Fruit fly (Drosophila melanogaster) whole organism, embryonic: Measurements from ENCODE around the gene Rtnl1.
A peak's percentile ranks its signal among the peaks of the same experiment; 100 is the strongest.

ENCODE experiments used
- Abd-B ChIP-seq: fragments of 200-800 bp; sonication (Bioruptor generic); optimal IDR thresholded peaks from 2 replicates; lab custom pipeline; 2018; ENCODE audit warnings: missing biosample characterization, mild to moderate bottlenecking, missing genetic modification characterization, moderate library complexity
- Adf1 ChIP-seq: fragments of 200-800 bp; sonication (Bioruptor generic); IDR thresholded peaks from 2 replicates; pipeline ENCODE4 v1.3.6; 2022; ENCODE audit warnings: missing biosample characterization, missing genetic modification characterization
- Atf3 ChIP-seq: fragments of 200-800 bp; sonication (Bioruptor generic); optimal IDR thresholded peaks from 3 replicates; lab custom pipeline; 2016; ENCODE audit warnings: missing biosample characterization, missing genetic modification characterization
- CG13123 ChIP-seq: fragments of 200-800 bp; sonication (Bioruptor generic); optimal IDR thresholded peaks from 2 replicates; lab custom pipeline; 2016; ENCODE audit warnings: missing biosample characterization, missing genetic modification characterization
- CG18599 ChIP-seq: fragments of 200-800 bp; sonication (Bioruptor generic); optimal IDR thresholded peaks from 3 replicates; lab custom pipeline; 2017; ENCODE audit warnings: missing biosample characterization, missing genetic modification characterization, mild to moderate bottlenecking, moderate library complexity, missing genetic modification reagents
- CG2116 ChIP-seq: fragments of 200-800 bp; sonication (Bioruptor generic); optimal IDR thresholded peaks from 3 replicates; lab custom pipeline; 2018; ENCODE audit warnings: missing biosample characterization, mild to moderate bottlenecking, missing genetic modification characterization
- CG2678 ChIP-seq: fragments of 200-800 bp; sonication (Bioruptor generic); optimal IDR thresholded peaks from 3 replicates; lab custom pipeline; 2019; ENCODE audit warnings: missing biosample characterization, mild to moderate bottlenecking, missing genetic modification characterization, moderate library complexity
- CG31388 ChIP-seq: fragments of 200-800 bp; sonication (Bioruptor generic); optimal IDR thresholded peaks from 2 replicates; lab custom pipeline; 2016; ENCODE audit warnings: missing biosample characterization, missing genetic modification characterization
- CG4404 ChIP-seq: fragments of 200-800 bp; sonication (Bioruptor generic); IDR thresholded peaks from 2 replicates; pipeline ENCODE4 v1.3.6; 2022; ENCODE audit warnings: missing biosample characterization, missing genetic modification characterization
- CG6813 ChIP-seq: fragments of 200-800 bp; sonication (Bioruptor generic); optimal IDR thresholded peaks from 2 replicates; lab custom pipeline; 2017; ENCODE audit warnings: missing biosample characterization, missing genetic modification characterization, mild to moderate bottlenecking, moderate library complexity, missing genetic modification reagents
- CG7839 ChIP-seq: fragments of 200-800 bp; sonication (Bioruptor generic); optimal IDR thresholded peaks from 3 replicates; lab custom pipeline; 2018; ENCODE audit warnings: missing biosample characterization, mild to moderate bottlenecking, missing genetic modification characterization, moderate library complexity
- CG7987 ChIP-seq: fragments of 200-800 bp; sonication (Bioruptor generic); optimal IDR thresholded peaks from 2 replicates; lab custom pipeline; 2018; ENCODE audit warnings: missing biosample characterization, mild to moderate bottlenecking, missing genetic modification characterization, moderate library complexity
- CG8290 ChIP-seq, 3 experiments: fragments of 200-800 bp; sonication (Bioruptor generic); optimal IDR thresholded peaks; 2 replicates each; lab custom pipeline; 2016 to 2019; ENCODE audit warnings: missing biosample characterization in 3 of 3, missing genetic modification characterization in 3 of 3, mild to moderate bottlenecking in 2 of 3, moderate library complexity in 1 of 3
- CG8944 ChIP-seq: fragments of 200-800 bp; sonication (Bioruptor generic); optimal IDR thresholded peaks from 3 replicates; lab custom pipeline; 2016; ENCODE audit warnings: missing biosample characterization, missing genetic modification characterization
- CG9727 ChIP-seq: fragments of 200-800 bp; sonication (Bioruptor generic); optimal IDR thresholded peaks from 3 replicates; lab custom pipeline; 2017; ENCODE audit warnings: missing biosample characterization, mild to moderate bottlenecking, missing genetic modification characterization
- CG9932 ChIP-seq: fragments of 200-800 bp; sonication (Bioruptor generic); IDR thresholded peaks from 2 replicates; pipeline ENCODE4 v1.3.6; 2022; ENCODE audit warnings: missing biosample characterization, missing genetic modification characterization
- Dad ChIP-seq: fragments of 200-800 bp; sonication (Bioruptor generic); optimal IDR thresholded peaks from 3 replicates; lab custom pipeline; 2016; ENCODE audit warnings: missing biosample characterization, missing genetic modification characterization
- Dfd ChIP-seq, 2 experiments: fragments of >200 bp; optimal IDR thresholded peaks; 2 replicates each; lab custom pipeline; 2017; ENCODE audit warnings: missing biosample characterization in 2 of 2, missing genetic modification characterization in 2 of 2
- Doc3 ChIP-seq: fragments of 200-800 bp; sonication (Bioruptor generic); IDR thresholded peaks from 3 replicates; pipeline ENCODE4 v1.3.6; 2022; ENCODE audit warnings: missing biosample characterization, missing genetic modification characterization; ENCODE audit not compliant: partially characterized antibody
- Elba2 ChIP-seq: fragments of 200-800 bp; sonication (Bioruptor generic); optimal IDR thresholded peaks from 3 replicates; lab custom pipeline; 2016; ENCODE audit warnings: missing biosample characterization, missing genetic modification characterization
- Ets97D ChIP-seq: fragments of 200-800 bp; sonication (Bioruptor generic); optimal IDR thresholded peaks from 3 replicates; lab custom pipeline; 2016; ENCODE audit warnings: missing biosample characterization, missing genetic modification characterization
- Fer2 ChIP-seq: fragments of 200-800 bp; sonication (Bioruptor generic); optimal IDR thresholded peaks from 2 replicates; lab custom pipeline; 2018; ENCODE audit warnings: missing biosample characterization, mild to moderate bottlenecking, missing genetic modification characterization, moderate library complexity
- HmgZ ChIP-seq: fragments of 200-800 bp; sonication (Bioruptor generic); optimal IDR thresholded peaks from 2 replicates; lab custom pipeline; 2018; ENCODE audit warnings: missing biosample characterization, mild to moderate bottlenecking, missing genetic modification characterization
- Lhr ChIP-seq: fragments of 200-800 bp; sonication (Bioruptor generic); optimal IDR thresholded peaks from 3 replicates; lab custom pipeline; 2017; ENCODE audit warnings: mild to moderate bottlenecking, missing biosample characterization, missing genetic modification reagents, missing genetic modification characterization
- Mad ChIP-seq: fragments of 200-800 bp; sonication (Bioruptor generic); optimal IDR thresholded peaks from 2 replicates; lab custom pipeline; 2016; ENCODE audit warnings: missing biosample characterization, missing genetic modification characterization
- NK7.1 ChIP-seq: fragments of 200-800 bp; sonication (Bioruptor generic); optimal IDR thresholded peaks from 3 replicates; lab custom pipeline; 2016; ENCODE audit warnings: missing biosample characterization, missing genetic modification characterization
- Nf-YC ChIP-seq: fragments of 200-800 bp; optimal IDR thresholded peaks from 3 replicates; lab custom pipeline; 2019; ENCODE audit warnings: missing biosample characterization, mild to moderate bottlenecking, missing genetic modification characterization, moderate library complexity
- Rfx ChIP-seq: fragments of 200-800 bp; sonication (Bioruptor generic); IDR thresholded peaks from 2 replicates; pipeline ENCODE4 v1.3.6; 2022; ENCODE audit warnings: missing biosample characterization, missing genetic modification characterization
- Sin3A ChIP-seq: fragments of >200 bp; optimal IDR thresholded peaks from 2 replicates; lab custom pipeline; 2018
- Ssrp ChIP-seq: fragments of 200-800 bp; sonication (Bioruptor generic); optimal IDR thresholded peaks from 2 replicates; lab custom pipeline; 2018; ENCODE audit warnings: missing biosample characterization, mild to moderate bottlenecking, missing genetic modification characterization, moderate library complexity
- Xbp1 ChIP-seq: fragments of 200-800 bp; sonication (Bioruptor generic); optimal IDR thresholded peaks from 3 replicates; lab custom pipeline; 2016; ENCODE audit warnings: missing biosample characterization, mild to moderate bottlenecking, missing genetic modification characterization
- aop ChIP-seq: fragments of 200-800 bp; sonication (Bioruptor generic); IDR thresholded peaks from 2 replicates; pipeline ENCODE4 v1.3.6; 2022; ENCODE audit warnings: missing biosample characterization, missing genetic modification characterization
- ara ChIP-seq: fragments of 200-800 bp; sonication (Bioruptor generic); IDR thresholded peaks from 2 replicates; pipeline ENCODE4 v1.3.6; 2022; ENCODE audit warnings: missing biosample characterization, missing genetic modification characterization
- bab2 ChIP-seq: fragments of 200-800 bp; sonication (Bioruptor generic); optimal IDR thresholded peaks from 2 replicates; lab custom pipeline; 2016; ENCODE audit warnings: missing biosample characterization, missing genetic modification characterization
- exex ChIP-seq: fragments of 200-800 bp; sonication (Bioruptor generic); optimal IDR thresholded peaks from 4 replicates; lab custom pipeline; 2018; ENCODE audit warnings: missing biosample characterization, mild to moderate bottlenecking, missing genetic modification characterization, moderate library complexity
- gem ChIP-seq: fragments of 200-800 bp; sonication (Bioruptor generic); optimal IDR thresholded peaks from 2 replicates; lab custom pipeline; 2019; ENCODE audit warnings: missing biosample characterization, mild to moderate bottlenecking, missing genetic modification characterization, moderate library complexity
- h ChIP-seq: fragments of >200 bp; optimal IDR thresholded peaks from 2 replicates; lab custom pipeline; 2017
- insv ChIP-seq, 2 experiments: fragments of 200-800 bp; sonication (Bioruptor generic); optimal IDR thresholded peaks; 3 replicates each; lab custom pipeline; 2016 to 2018; ENCODE audit warnings: missing biosample characterization in 2 of 2, missing genetic modification characterization in 2 of 2
- lbe ChIP-seq: fragments of 200-800 bp; sonication (Bioruptor generic); optimal IDR thresholded peaks from 2 replicates; lab custom pipeline; 2016; ENCODE audit warnings: missing biosample characterization, mild to moderate bottlenecking, missing genetic modification characterization
- lov ChIP-seq, 2 experiments: fragments of 200-800 bp in 1 of 2; fragments of >200 bp in 1 of 2; sonication (Bioruptor generic) in 1 of 2; IDR thresholded peaks in 1 of 2; optimal IDR thresholded peaks in 1 of 2; 2 replicates in 1 of 2; 3 replicates in 1 of 2; pipeline versions ENCODE4 v1.3.6 to Lab custom; 2017 to 2022; ENCODE audit warnings: missing biosample characterization in 1 of 2, missing genetic modification characterization in 1 of 2
- p53 ChIP-seq: fragments of 200-800 bp; sonication (Bioruptor generic); optimal IDR thresholded peaks from 2 replicates; lab custom pipeline; 2016; ENCODE audit warnings: missing biosample characterization, missing genetic modification characterization
- pan ChIP-seq, 4 experiments: fragments of >200 bp in 3 of 4; fragments of 200-800 bp in 1 of 4; sonication (Bioruptor generic) in 1 of 4; optimal IDR thresholded peaks in 3 of 4; IDR thresholded peaks in 1 of 4; 2 replicates each; pipeline versions ENCODE4 v1.3.6 to Lab custom; 2017 to 2022; ENCODE audit warnings: missing biosample characterization in 2 of 4, missing genetic modification characterization in 2 of 4, mixed read lengths in 1 of 4
- pita ChIP-seq: fragments of 200-800 bp; sonication (Bioruptor generic); optimal IDR thresholded peaks from 2 replicates; lab custom pipeline; 2017; ENCODE audit warnings: missing biosample characterization, mild to moderate bottlenecking, missing genetic modification characterization
- sug ChIP-seq: fragments of 200-800 bp; optimal IDR thresholded peaks from 2 replicates; lab custom pipeline; 2019; ENCODE audit warnings: missing biosample characterization, mild to moderate bottlenecking, missing genetic modification characterization, moderate library complexity
- tgo ChIP-seq: fragments of 200-800 bp; sonication (Bioruptor generic); IDR thresholded peaks from 3 replicates; pipeline ENCODE4 v1.3.6; 2022; ENCODE audit warnings: missing biosample characterization, missing genetic modification characterization
- tx ChIP-seq: fragments of 200-800 bp; sonication (Bioruptor generic); optimal IDR thresholded peaks from 2 replicates; lab custom pipeline; 2016; ENCODE audit warnings: missing biosample characterization, missing genetic modification characterization
- vvl ChIP-seq: fragments of 200-800 bp; sonication (Bioruptor generic); IDR thresholded peaks from 2 replicates; pipeline ENCODE4 v1.3.6; 2022; ENCODE audit warnings: missing biosample characterization, missing genetic modification characterization
- wor ChIP-seq: fragments of 200-800 bp; sonication (Bioruptor generic); IDR thresholded peaks from 2 replicates; pipeline ENCODE4 v1.3.6; 2022; ENCODE audit warnings: missing biosample characterization, missing genetic modification characterization
- zen ChIP-seq: fragments of 200-800 bp; sonication (Bioruptor generic); optimal IDR thresholded peaks from 3 replicates; lab custom pipeline; 2018; ENCODE audit warnings: missing biosample characterization, mild to moderate bottlenecking, missing genetic modification characterization, moderate library complexity

Gene Rtnl1

dm6 chr2L:5009306-5010030 is at the start of gene Rtnl1 (continued):
- TF ChIP-seq pan (optimal IDR thresholded peaks at IDR 0.05; lab: Kevin White, UChicago) (no peak), pan (GFP tag; optimal IDR thresholded peaks at IDR 0.05 in 1 of 2, IDR thresholded peaks at IDR 0.05 in 1 of 2) (peak in 1 of 2 experiments; percentile 88), pita (peak; percentile 93), lbe (GFP tag; lab: Kevin White, UChicago) (no peak), h (lab: Kevin White, UChicago) (no peak), CG13123 (GFP tag; lab: Kevin White, UChicago) (no peak), Adf1 (GFP tag; lab: Robert Waterston, UW) (peak; percentile 31; the same call in 1 of the 2 replicates), CG18599 (GFP tag; lab: Kevin White, UChicago) (peak; percentile 30), Rfx (GFP tag; lab: Robert Waterston, UW) (peak; percentile 50; the same call in 1 of the 2 replicates), CG9727 (peak; percentile 25), sug (peak; percentile 63), Dad (GFP tag; lab: Kevin White, UChicago) (peak; percentile 20), Nf-YC (tag; lab: Kevin White, UChicago) (peak; percentile 65), CG2678 (tag; lab: Kevin White, UChicago) (no peak), ara (GFP tag; lab: Robert Waterston, UW) (no peak), p53 (peak; percentile 71), bab2 (GFP tag; lab: Kevin White, UChicago) (no peak), CG8290 (GFP tag; optimal IDR thresholded peaks at IDR 0.05; lab: Kevin White, UChicago) (peak; percentile 51), CG8290 (tag; optimal IDR thresholded peaks at IDR 0.05; lab: Kevin White, UChicago) (peak in 1 of 2 experiments; percentile 88), CG31388 (GFP tag; lab: Kevin White, UChicago) (no peak), CG6813 (GFP tag; lab: Kevin White, UChicago) (no peak), Xbp1 (peak; percentile 52), Dfd (GFP tag; optimal IDR thresholded peaks at IDR 0.05; lab: Kevin White, UChicago) (no peak), vvl (GFP tag; lab: Robert Waterston, UW) (peak; percentile 54; the same call in 1 of the 2 replicates), CG9932 (peak; percentile 75), NK7.1 (GFP tag; lab: Kevin White, UChicago) (no peak), aop (GFP tag; lab: Robert Waterston, UW) (no peak), CG2116 (GFP tag; lab: Kevin White, UChicago) (peak; percentile 73), Mad (GFP tag; lab: Kevin White, UChicago) (peak; percentile 35), CG7987 (GFP tag; lab: Kevin White, UChicago) (peak; percentile 56), Doc3 (GFP tag; lab: Robert Waterston, UW) (peak; percentile 80), HmgZ (peak; percentile 87), Elba2 (peak; percentile 96), tx (GFP tag; lab: Kevin White, UChicago) (peak; percentile 11), Sin3A (lab: Kevin White, UChicago) (peak; percentile 95), CG7839 (tag; lab: Kevin White, UChicago) (no peak), Atf3 (GFP tag; lab: Kevin White, UChicago) (no peak), Abd-B (GFP tag; lab: Kevin White, UChicago) (peak; percentile 67), tgo (GFP tag; lab: Robert Waterston, UW) (no peak), lov (optimal IDR thresholded peaks at IDR 0.05; lab: Kevin White, UChicago) (no peak), lov (GFP tag; IDR thresholded peaks at IDR 0.05; lab: Robert Waterston, UW) (no peak), exex (tag; lab: Kevin White, UChicago) (no peak), CG8944 (GFP tag; lab: Kevin White, UChicago) (no peak), Fer2 (tag; lab: Kevin White, UChicago) (no peak), Ets97D (GFP tag; lab: Kevin White, UChicago) (peak; percentile 86), wor (no peak), insv (GFP tag; optimal IDR thresholded peaks at IDR 0.05; lab: Kevin White, UChicago) (peak; percentile 87 to 98), zen (tag; lab: Kevin White, UChicago) (peak; percentile 9), Ssrp (tag; lab: Kevin White, UChicago) (no peak), gem (peak; percentile 2), CG4404 (no peak), Lhr (peak; percentile 94)
